Worm (Caenorhabditis elegans) whole organism, early embryonic: ENCODE results near the gene F13E6.2.

Source experiments
- B0310.2 ChIP-seq: sonication (generic microtip); optimal IDR thresholded peaks from 2 replicates; lab custom pipeline; 2016; ENCODE audit warnings: mild to moderate bottlenecking, missing genetic modification characterization, missing compliant biosample characterization
- F13C5.2 ChIP-seq: sonication (generic microtip); optimal IDR thresholded peaks from 2 replicates; lab custom pipeline; 2017; ENCODE audit warnings: mild to moderate bottlenecking, missing genetic modification characterization, inconsistent platforms, missing compliant biosample characterization
- ama-1 ChIP-seq: fragments of 150-350 bp; optimal IDR thresholded peaks from 2 replicates; lab custom pipeline; 2014
- ceh-36 ChIP-seq: sonication (generic microtip); optimal IDR thresholded peaks from 2 replicates; lab custom pipeline; 2016; ENCODE audit warnings: missing genetic modification characterization, inconsistent platforms, missing compliant biosample characterization
- hmbx-1 ChIP-seq: sonication (generic microtip); optimal IDR thresholded peaks from 2 replicates; lab custom pipeline; 2016; ENCODE audit warnings: mild to moderate bottlenecking, missing genetic modification characterization, missing compliant biosample characterization
- pes-1 ChIP-seq: fragments of 200-800 bp; sonication (Bioruptor generic); IDR thresholded peaks from 2 replicates; pipeline ENCODE4 v1.3.6; 2022; ENCODE audit warnings: missing genetic modification reagents, missing genetic modification characterization, missing compliant biosample characterization
- scrt-1 ChIP-seq: fragments of 200-800 bp; sonication (Bioruptor generic); IDR thresholded peaks from 2 replicates; pipeline ENCODE4 v1.3.6; 2022; ENCODE audit warnings: missing genetic modification characterization, missing compliant biosample characterization
- tra-4 ChIP-seq: sonication (generic microtip); optimal IDR thresholded peaks from 2 replicates; lab custom pipeline; 2017; ENCODE audit warnings: missing genetic modification characterization, missing compliant biosample characterization

DNA sequence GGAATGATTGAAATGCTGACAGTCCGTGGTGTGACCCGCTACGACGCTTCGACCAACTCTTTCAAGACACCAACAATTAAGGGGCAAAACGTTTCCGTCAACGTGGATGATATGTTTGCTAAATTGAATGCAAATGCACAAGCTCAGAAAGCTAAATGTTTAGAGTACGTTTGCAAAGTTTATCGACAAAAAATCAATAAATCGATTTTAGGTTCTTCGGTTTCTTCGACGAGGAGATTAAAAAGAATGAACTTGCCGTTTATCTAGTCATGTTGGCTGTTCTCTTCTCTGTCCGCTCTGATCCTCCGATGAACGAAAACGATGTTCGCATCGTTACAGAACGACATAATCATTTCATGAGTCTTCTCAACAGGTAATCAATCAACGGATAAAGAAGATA is 9.3 kb downstream of the F13E6.2 start:
- TF ChIP-seq pes-1 (GFP tag; lab: Robert Waterston, UW) (no peak), F13C5.2 (tag; lab: Kevin White, UChicago) (no peak), ceh-36 (no peak), B0310.2 (tag; lab: Kevin White, UChicago) (no peak), ama-1 (lab: Kevin White, UChicago) (no peak), scrt-1 (GFP tag; lab: Robert Waterston, UW) (no peak), hmbx-1 (no peak), tra-4 (tag; lab: Kevin White, UChicago) (no peak)
